Worm (Caenorhabditis elegans): Measurements from ENCODE around the gene W09G12.7.

DNA sequence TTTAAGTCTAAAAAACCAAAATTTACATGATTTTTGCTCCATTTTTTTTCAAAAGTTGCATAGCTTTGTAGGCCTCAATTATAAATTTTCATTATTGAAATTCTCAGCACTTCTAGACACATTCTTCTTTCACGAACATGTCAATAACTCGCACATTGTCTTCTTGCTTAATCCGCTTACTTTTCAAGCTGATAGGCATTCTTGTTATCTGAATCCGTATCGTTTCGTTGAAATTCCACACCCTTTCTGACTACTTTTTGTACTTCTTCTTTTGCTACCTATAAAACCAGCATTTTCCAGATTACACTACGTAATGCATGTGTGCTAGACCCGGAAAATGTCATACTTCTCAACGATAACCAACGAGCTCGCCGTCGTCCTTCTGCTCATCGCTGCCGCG is 12.6 kb upstream of the W09G12.7 start, which contains the start of gene W09G12.9:
- TF ChIP-seq unc-62 (GFP tag; optimal IDR thresholded peaks at IDR 0.05) (no peak), aly-2 (tag; optimal IDR thresholded peaks at IDR 0.05) (no peak), ama-1 (optimal IDR thresholded peaks at IDR 0.05) (no peak), snpc-4 (tag; optimal IDR thresholded peaks at IDR 0.05) (no peak)
